Worm (Caenorhabditis elegans): ENCODE measurements around the gene dhcr-7.
A peak's percentile ranks its signal among the peaks of the same experiment; 100 is the strongest.

dhcr-7 gene

ce11 chrV:20464778-20465177 lies 20.4 kb downstream of the dhcr-7 start:
- TF ChIP-seq pqm-1 (tag; optimal IDR thresholded peaks at IDR 0.05), result no peak
- TF ChIP-seq nhr-43 (tag; optimal IDR thresholded peaks at IDR 0.05; ENCODE audit: poor library complexity, severe bottlenecking), result no peak
- TF ChIP-seq egl-5 (tag; optimal IDR thresholded peaks at IDR 0.05), result no peak
- TF ChIP-seq nhr-28 (tag; optimal IDR thresholded peaks at IDR 0.05), result no peak
- TF ChIP-seq ztf-11 (tag; optimal IDR thresholded peaks at IDR 0.05), result no peak
- no peak for TF ChIP-seq nfya-1 (tag; optimal IDR thresholded peaks at IDR 0.05; ENCODE audit: insufficient read depth)
- no peak for TF ChIP-seq hmg-11 (tag; optimal IDR thresholded peaks at IDR 0.05)
- TF ChIP-seq daf-12 (tag; optimal IDR thresholded peaks at IDR 0.05), result no peak
- no peak for TF ChIP-seq eor-1 (tag; optimal IDR thresholded peaks at IDR 0.05)
- TF ChIP-seq lin-39 (tag; optimal IDR thresholded peaks at IDR 0.05), result no peak
- TF ChIP-seq lsy-12 (tag; optimal IDR thresholded peaks at IDR 0.05), result no peak

- TF ChIP-seq skn-1 (tag; optimal IDR thresholded peaks at IDR 0.05) (no peak), fkh-2 (tag; optimal IDR thresholded peaks at IDR 0.05) (no peak), zag-1 (tag; optimal IDR thresholded peaks at IDR 0.05) (no peak), nhr-76 (tag; optimal IDR thresholded peaks at IDR 0.05) (no peak), egl-27 (tag; optimal IDR thresholded peaks at IDR 0.05) (no peak), R02D3.7 (tag; optimal IDR thresholded peaks at IDR 0.05) (no peak), nhr-43 (tag; optimal IDR thresholded peaks at IDR 0.05; ENCODE audit: poor library complexity, severe bottlenecking) (no peak), unc-39 (tag; optimal IDR thresholded peaks at IDR 0.05) (no peak), elt-3 (tag; optimal IDR thresholded peaks at IDR 0.05) (no peak), mml-1 (tag; optimal IDR thresholded peaks at IDR 0.05) (no peak), daf-12 (tag; optimal IDR thresholded peaks at IDR 0.05) (no peak)
Measured at ce11 chrV:20460808-20461207, 24.4 kb downstream of the dhcr-7 start, which contains the start of gene B0250.18. Gene B0250.18 (minus strand): TSS chrV:20460908.

- TF ChIP-seq egl-27 (tag; optimal IDR thresholded peaks at IDR 0.05) (no peak), elt-1 (tag; optimal IDR thresholded peaks at IDR 0.05) (no peak), ama-1 (optimal IDR thresholded peaks at IDR 0.05) (no peak), eor-1 (tag; optimal IDR thresholded peaks at IDR 0.05) (no peak), nhr-77 (tag; optimal IDR thresholded peaks at IDR 0.05) (no peak), nhr-28 (tag; optimal IDR thresholded peaks at IDR 0.05) (no peak), ceh-28 (tag; optimal IDR thresholded peaks at IDR 0.05) (no peak), lin-39 (tag; optimal IDR thresholded peaks at IDR 0.05) (peak; percentile 14), aly-2 (tag; optimal IDR thresholded peaks at IDR 0.05) (no peak), hmg-11 (tag; optimal IDR thresholded peaks at IDR 0.05) (peak; percentile 39), daf-12 (tag; optimal IDR thresholded peaks at IDR 0.05) (no peak), nhr-237 (tag; optimal IDR thresholded peaks at IDR 0.05) (no peak)
Measured at ce11 chrV:20457155-20457554, 28.0 kb downstream of the dhcr-7 start.

ce11 chrV:20455637-20456036 lies 29.5 kb downstream of the dhcr-7 start:
- TF ChIP-seq nhr-12 (tag; optimal IDR thresholded peaks at IDR 0.05) (no peak), unc-39 (tag; optimal IDR thresholded peaks at IDR 0.05) (no peak), lin-39 (tag; optimal IDR thresholded peaks at IDR 0.05) (peak; percentile 3), nfya-1 (tag; optimal IDR thresholded peaks at IDR 0.05; ENCODE audit: insufficient read depth) (peak; percentile 35), R02D3.7 (tag; optimal IDR thresholded peaks at IDR 0.05) (no peak), snpc-4 (tag; optimal IDR thresholded peaks at IDR 0.05) (peak; percentile 96), fos-1 (tag; optimal IDR thresholded peaks at IDR 0.05) (no peak)

ce11 chrV:20453811-20454210 lies 31.4 kb downstream of the dhcr-7 start, which contains the start of gene srd-70:
Gene srd-70 (plus strand): TSS chrV:20454111.
- no peak for TF ChIP-seq elt-2 (tag; optimal IDR thresholded peaks at IDR 0.05)
- no peak for TF ChIP-seq ztf-11 (tag; optimal IDR thresholded peaks at IDR 0.05)
- no peak for TF ChIP-seq zag-1 (tag; optimal IDR thresholded peaks at IDR 0.05)
- no peak for TF ChIP-seq ceh-16 (tag; optimal IDR thresholded peaks at IDR 0.05)
- no peak for TF ChIP-seq lin-15B (tag; optimal IDR thresholded peaks at IDR 0.05)
- TF ChIP-seq nhr-43 (tag; optimal IDR thresholded peaks at IDR 0.05; ENCODE audit: poor library complexity, severe bottlenecking), result no peak
- TF ChIP-seq tbx-2 (tag; optimal IDR thresholded peaks at IDR 0.05), result no peak
- no peak for TF ChIP-seq jun-1 (tag; optimal IDR thresholded peaks at IDR 0.05)
- no peak for TF ChIP-seq ztf-4 (tag; optimal IDR thresholded peaks at IDR 0.05)
- TF ChIP-seq nhr-77 (tag; optimal IDR thresholded peaks at IDR 0.05), result no peak
- TF ChIP-seq unc-62 (GFP tag; optimal IDR thresholded peaks at IDR 0.05), result no peak
- TF ChIP-seq ceh-28 (tag; optimal IDR thresholded peaks at IDR 0.05), result no peak
- no peak for TF ChIP-seq pqm-1 (tag; optimal IDR thresholded peaks at IDR 0.05)
- TF ChIP-seq nhr-12 (tag; optimal IDR thresholded peaks at IDR 0.05), result no peak
- TF ChIP-seq unc-39 (tag; optimal IDR thresholded peaks at IDR 0.05), result no peak
- TF ChIP-seq nhr-237 (tag; optimal IDR thresholded peaks at IDR 0.05), result no peak
- TF ChIP-seq fkh-10 (GFP tag; optimal IDR thresholded peaks at IDR 0.05), result no peak
- TF ChIP-seq pha-4 (tag; optimal IDR thresholded peaks at IDR 0.05), result no peak
- TF ChIP-seq elt-1 (tag; optimal IDR thresholded peaks at IDR 0.05), result no peak

Measured in whole organism, L3 larva.